Worm (Caenorhabditis elegans): ENCODE results near the gene clec-252.

- TF ChIP-seq W03F9.2 (tag; optimal IDR thresholded peaks at IDR 0.05) (no peak), him-1 (tag; optimal IDR thresholded peaks at IDR 0.05) (no peak)
Measured at ce11 chrV:18769902-18770301, 21.3 kb upstream of the clec-252 start.

All from whole organism, L4/young adult.